Worm (Caenorhabditis elegans) whole organism, L3 larva: ENCODE data around the gene mdt-9.

Experiments
- R02D3.7 ChIP-seq: fragments of 150-350 bp; optimal IDR thresholded peaks from 2 replicates; lab custom pipeline; 2014; ENCODE audit warnings: missing biosample characterization, missing genetic modification characterization
- ZK546.5 ChIP-seq: sonication (generic microtip); optimal IDR thresholded peaks from 2 replicates; lab custom pipeline; 2017; ENCODE audit warnings: missing biosample characterization, missing genetic modification characterization
- ama-1 ChIP-seq: fragments of 150-350 bp; optimal IDR thresholded peaks from 2 replicates; lab custom pipeline; 2018
- ceh-16 ChIP-seq: sonication (generic microtip); optimal IDR thresholded peaks from 2 replicates; lab custom pipeline; 2017; ENCODE audit warnings: missing biosample characterization, missing genetic modification characterization
- ceh-28 ChIP-seq: fragments of 150-350 bp; optimal IDR thresholded peaks from 2 replicates; lab custom pipeline; 2014; ENCODE audit warnings: missing biosample characterization, missing genetic modification reagents, missing genetic modification characterization
- ceh-82 ChIP-seq: fragments of 150-350 bp; optimal IDR thresholded peaks from 2 replicates; lab custom pipeline; 2014; ENCODE audit warnings: missing biosample characterization, missing genetic modification characterization
- ceh-9 ChIP-seq: sonication (generic microtip); optimal IDR thresholded peaks from 2 replicates; lab custom pipeline; 2018; ENCODE audit warnings: missing biosample characterization, missing genetic modification characterization
- elt-2 ChIP-seq: sonication (generic microtip); optimal IDR thresholded peaks from 2 replicates; lab custom pipeline; 2016; ENCODE audit warnings: missing genetic modification reagents, mild to moderate bottlenecking, missing genetic modification characterization, missing compliant biosample characterization
- elt-3 ChIP-seq, 3 experiments: fragments of 150-350 bp in 1 of 3; sonication (generic microtip) in 2 of 3; optimal IDR thresholded peaks; 2 replicates in 2 of 3; 4 replicates in 1 of 3; lab custom pipeline; 2014 to 2017; ENCODE audit warnings: missing biosample characterization in 3 of 3, missing genetic modification characterization in 3 of 3
- eor-1 ChIP-seq, 2 experiments: fragments of 150-350 bp; optimal IDR thresholded peaks; 2 replicates each; lab custom pipeline; 2014 to 2018; ENCODE audit warnings: missing biosample characterization in 2 of 2, missing genetic modification characterization in 2 of 2
- fkh-10 ChIP-seq: sonication (generic microtip); optimal IDR thresholded peaks from 2 replicates; lab custom pipeline; 2017; ENCODE audit warnings: missing biosample characterization, missing genetic modification reagents, missing genetic modification characterization
- fkh-2 ChIP-seq: fragments of 150-350 bp; optimal IDR thresholded peaks from 2 replicates; lab custom pipeline; 2014; ENCODE audit warnings: missing biosample characterization, missing genetic modification reagents, missing genetic modification characterization
- fos-1 ChIP-seq: fragments of 150-350 bp; optimal IDR thresholded peaks from 2 replicates; lab custom pipeline; 2014; ENCODE audit warnings: missing biosample characterization, missing genetic modification characterization
- hmg-11 ChIP-seq: sonication (generic microtip); optimal IDR thresholded peaks from 2 replicates; lab custom pipeline; 2016; ENCODE audit warnings: missing genetic modification characterization, missing compliant biosample characterization
- jun-1 ChIP-seq: fragments of 150-350 bp; optimal IDR thresholded peaks from 2 replicates; lab custom pipeline; 2014; ENCODE audit warnings: missing biosample characterization, missing genetic modification reagents, missing genetic modification characterization
- lin-39 ChIP-seq: fragments of 150-350 bp; optimal IDR thresholded peaks from 2 replicates; lab custom pipeline; 2018; ENCODE audit warnings: missing biosample characterization, missing genetic modification reagents, missing genetic modification characterization
- lsy-12 ChIP-seq: sonication (generic microtip); optimal IDR thresholded peaks from 2 replicates; lab custom pipeline; 2016; ENCODE audit warnings: mild to moderate bottlenecking, missing genetic modification characterization, missing compliant biosample characterization
- nfya-1 ChIP-seq: sonication (generic microtip); optimal IDR thresholded peaks from 2 replicates; lab custom pipeline; 2017; ENCODE audit warnings: missing genetic modification characterization, mild to moderate bottlenecking, missing compliant biosample characterization, antibody characterized with exemption, moderate library complexity; ENCODE audit not compliant: insufficient read depth
- nhr-11 ChIP-seq: fragments of 150-350 bp; optimal IDR thresholded peaks from 2 replicates; lab custom pipeline; 2014; ENCODE audit warnings: missing biosample characterization, missing genetic modification characterization
- nhr-12 ChIP-seq: fragments of 150-350 bp; optimal IDR thresholded peaks from 2 replicates; lab custom pipeline; 2014; ENCODE audit warnings: missing biosample characterization, missing genetic modification characterization
- nhr-237 ChIP-seq: fragments of 150-350 bp; optimal IDR thresholded peaks from 2 replicates; lab custom pipeline; 2014; ENCODE audit warnings: missing biosample characterization, missing genetic modification characterization
- nhr-25 ChIP-seq: sonication (generic microtip); optimal IDR thresholded peaks from 2 replicates; lab custom pipeline; 2017; ENCODE audit warnings: missing biosample characterization, missing genetic modification characterization
- nhr-28 ChIP-seq: fragments of 150-350 bp; optimal IDR thresholded peaks from 2 replicates; lab custom pipeline; 2014; ENCODE audit warnings: missing biosample characterization, missing genetic modification characterization
- nhr-43 ChIP-seq: sonication (generic microtip); optimal IDR thresholded peaks from 2 replicates; lab custom pipeline; 2016; ENCODE audit warnings: mild to moderate bottlenecking, missing genetic modification characterization, missing compliant biosample characterization; ENCODE audit not compliant: poor library complexity, severe bottlenecking
- nhr-76 ChIP-seq: fragments of 150-350 bp; sonication (generic microtip); optimal IDR thresholded peaks from 5 replicates; lab custom pipeline; 2014; ENCODE audit warnings: missing biosample characterization, missing genetic modification characterization
- nhr-77 ChIP-seq: fragments of 150-350 bp; optimal IDR thresholded peaks from 2 replicates; lab custom pipeline; 2014; ENCODE audit warnings: missing biosample characterization, missing genetic modification characterization
- pha-4 ChIP-seq: fragments of 150-350 bp; optimal IDR thresholded peaks from 2 replicates; lab custom pipeline; 2014; ENCODE audit warnings: missing biosample characterization, missing genetic modification reagents, missing genetic modification characterization
- pqm-1 ChIP-seq: fragments of 150-350 bp; optimal IDR thresholded peaks from 2 replicates; lab custom pipeline; 2017; ENCODE audit warnings: missing biosample characterization, missing genetic modification characterization, inconsistent platforms
- skn-1 ChIP-seq: fragments of 150-350 bp; optimal IDR thresholded peaks from 2 replicates; lab custom pipeline; 2014; ENCODE audit warnings: missing biosample characterization, missing genetic modification characterization
- snpc-4 ChIP-seq: fragments of 150-350 bp; optimal IDR thresholded peaks from 2 replicates; lab custom pipeline; 2014; ENCODE audit warnings: missing biosample characterization, missing genetic modification characterization
- unc-62 ChIP-seq: fragments of 150-350 bp; sonication (generic microtip); optimal IDR thresholded peaks from 4 replicates; lab custom pipeline; 2014; ENCODE audit warnings: missing biosample characterization, missing genetic modification reagents, missing genetic modification characterization

Gene mdt-9

DNA sequence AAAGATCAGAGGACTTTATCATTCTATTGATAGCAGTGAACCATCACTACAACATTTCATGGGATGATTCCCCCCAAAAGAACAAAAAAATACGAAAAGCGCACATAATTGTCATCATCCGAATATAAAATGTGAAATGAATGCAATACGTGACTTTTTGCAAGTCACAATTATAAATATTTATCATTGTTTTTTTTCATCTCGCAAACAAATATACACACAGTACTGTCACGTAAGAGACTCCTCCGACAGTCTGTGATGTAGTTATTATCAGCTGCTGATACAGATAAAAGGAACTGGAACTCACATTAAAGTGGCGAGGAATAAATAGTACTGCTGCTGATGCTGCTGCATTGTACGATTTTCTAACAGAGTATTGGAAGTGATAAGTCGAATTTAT lies 10.2 kb downstream of the mdt-9 start:
- TF ChIP-seq nhr-43 (tag; lab: Kevin White, UChicago) (peak; percentile 8), jun-1 (tag; lab: Kevin White, UChicago) (no peak), ZK546.5 (no peak), elt-2 (peak; percentile 90), nhr-76 (tag; lab: Kevin White, UChicago) (no peak), skn-1 (peak; percentile 73), elt-3 (tag; optimal IDR thresholded peaks at IDR 0.05; lab: Kevin White, UChicago) (peak in 1 of 3 experiments; percentile 15), pqm-1 (tag; lab: Kevin White, UChicago) (peak; percentile 91), pha-4 (tag; lab: Kevin White, UChicago) (peak; percentile 78)

DNA sequence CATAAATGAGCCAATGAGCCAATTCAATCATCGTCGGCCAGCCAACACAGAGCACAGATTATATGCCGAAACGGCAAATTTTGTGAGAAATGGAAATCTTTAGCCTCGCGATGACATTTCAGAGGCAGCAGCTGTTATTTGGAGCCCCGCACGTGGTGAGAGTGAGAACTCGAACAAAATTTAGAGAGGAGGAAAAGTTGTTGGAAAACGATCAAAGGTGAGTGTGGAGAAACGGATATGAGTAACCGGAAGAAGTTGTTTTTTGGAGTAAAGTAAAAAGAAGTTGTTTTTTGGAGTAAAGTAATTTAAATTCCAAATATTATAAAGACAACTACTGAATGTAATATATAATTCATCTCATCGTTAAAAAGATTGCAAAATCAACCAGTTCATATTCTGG lies 12.5 kb downstream of the mdt-9 start, which contains the start of gene Y62E10A.13:
Gene Y62E10A.13, minus strand, starts transcription at position 326 of the 400 bp plus-strand sequence.
- TF ChIP-seq hmg-11 (no peak), ceh-28 (no peak), eor-1 (tag; optimal IDR thresholded peaks at IDR 0.05; lab: Kevin White, UChicago) (no peak), ceh-82 (tag; lab: Kevin White, UChicago) (no peak), nhr-43 (tag; lab: Kevin White, UChicago) (no peak), ceh-16 (tag; lab: Kevin White, UChicago) (no peak), jun-1 (tag; lab: Kevin White, UChicago) (no peak), nhr-28 (no peak), ZK546.5 (no peak), lsy-12 (tag; lab: Kevin White, UChicago) (no peak)
- TF ChIP-seq, all 47 proteins: peak for 0

ce11 chrIV:13400456-13401364 lies 14.5 kb downstream of the mdt-9 start, which contains the start of the genes memi-2 and cyp-31A5:
Gene memi-2, minus strand, starts transcription at chrIV:13400506.
Gene cyp-31A5, plus strand, starts transcription at chrIV:13401289.
- no peak for TF ChIP-seq fkh-2 (tag; lab: Kevin White, UChicago)
- no peak for TF ChIP-seq nhr-12 (tag; lab: Kevin White, UChicago)
- no peak for TF ChIP-seq fkh-10
- TF ChIP-seq ama-1 (lab: Kevin White, UChicago) = no peak
- TF ChIP-seq pqm-1 (tag; lab: Kevin White, UChicago) = no peak
- no peak for TF ChIP-seq R02D3.7 (tag; lab: Kevin White, UChicago)
- TF ChIP-seq nhr-237 (tag; lab: Kevin White, UChicago) = no peak
- no peak for TF ChIP-seq skn-1
- no peak for TF ChIP-seq pha-4 (tag; lab: Kevin White, UChicago)
- TF ChIP-seq elt-3 (tag; optimal IDR thresholded peaks at IDR 0.05; lab: Kevin White, UChicago) = no peak
- no peak for TF ChIP-seq ZK546.5
- no peak for TF ChIP-seq nfya-1 (tag; lab: Kevin White, UChicago)
- TF ChIP-seq nhr-28 = no peak
- TF ChIP-seq ceh-82 (tag; lab: Kevin White, UChicago) = no peak
- TF ChIP-seq nhr-77 (tag; lab: Kevin White, UChicago) = no peak

- TF ChIP-seq fos-1 (tag; lab: Kevin White, UChicago) = no peak
- TF ChIP-seq nhr-12 (tag; lab: Kevin White, UChicago) = no peak
- TF ChIP-seq lin-39 = no peak
- no peak for TF ChIP-seq eor-1 (tag; optimal IDR thresholded peaks at IDR 0.05; lab: Kevin White, UChicago)
- peak; percentile 30 for TF ChIP-seq nhr-25 (tag; lab: Kevin White, UChicago)
- TF ChIP-seq ceh-28 = no peak
- TF ChIP-seq pha-4 (tag; lab: Kevin White, UChicago) = no peak
- TF ChIP-seq ceh-9 (tag; lab: Kevin White, UChicago) = no peak
These were observed 21.8 kb downstream of the mdt-9 start, which contains the start of gene Y62E10A.19 for ce11 chrIV:13408018-13408417. Gene Y62E10A.19, minus strand, starts transcription at chrIV:13408306.

ce11 chrIV:13412845-13413383 lies 26.7 kb downstream of the mdt-9 start, which contains the start of gene gcl-1:
Gene gcl-1, minus strand, starts transcription at chrIV:13412895.
- TF ChIP-seq elt-2 (peak; percentile 5), nhr-77 (tag; lab: Kevin White, UChicago) (no peak), pha-4 (tag; lab: Kevin White, UChicago) (peak; percentile 62), nhr-25 (tag; lab: Kevin White, UChicago) (no peak), lsy-12 (tag; lab: Kevin White, UChicago) (no peak), hmg-11 (peak; percentile 50), snpc-4 (tag; lab: Kevin White, UChicago) (peak; percentile 25), unc-62 (GFP tag; lab: Kevin White, UChicago) (no peak), nhr-11 (tag; lab: Kevin White, UChicago) (no peak), nhr-76 (tag; lab: Kevin White, UChicago) (no peak)
